Fruit fly (Drosophila melanogaster): ENCODE data around the gene CG31808.
A peak's percentile ranks its signal among the peaks of the same experiment; 100 is the strongest.

The CG31808 gene

dm6 chr2L:16754074-16754473 lies 38.1 kb upstream of the CG31808 start, which contains the start of gene yellow-b:
Gene yellow-b, plus strand, starts transcription at chr2L:16754336.
- no peak for TF ChIP-seq Hr39 (GFP tag; optimal IDR thresholded peaks at IDR 0.05)
- no peak for TF ChIP-seq pdm3 (GFP tag; optimal IDR thresholded peaks at IDR 0.05)
- no peak for TF ChIP-seq CG11294 (GFP tag; IDR thresholded peaks at IDR 0.05)
- TF ChIP-seq CG6163 (GFP tag; IDR thresholded peaks at IDR 0.05) = no peak
- peak; percentile 28; the same call in 1 of the 2 replicates for TF ChIP-seq CG15336 (GFP tag; IDR thresholded peaks at IDR 0.05)
- no peak for TF ChIP-seq CG32006 (GFP tag; optimal IDR thresholded peaks at IDR 0.05)

dm6 chr2L:16752340-16752739 lies 36.3 kb upstream of the CG31808 start:
- TF ChIP-seq CG8632 (GFP tag; optimal IDR thresholded peaks at IDR 0.05) (no peak), CG34406 (GFP tag; optimal IDR thresholded peaks at IDR 0.05) (no peak), CG6808 (GFP tag; optimal IDR thresholded peaks at IDR 0.05) (no peak), Hr38 (GFP tag; optimal IDR thresholded peaks at IDR 0.05) (no peak)

dm6 chr2L:16747145-16747544 lies 31.1 kb upstream of the CG31808 start:
- no peak for TF ChIP-seq CG6163 (GFP tag; IDR thresholded peaks at IDR 0.05)
- no peak for TF ChIP-seq Blimp-1 (GFP tag; optimal IDR thresholded peaks at IDR 0.05)
- TF ChIP-seq Eip75B (GFP tag; optimal IDR thresholded peaks at IDR 0.05) = no peak
- TF ChIP-seq Gug (GFP tag; IDR thresholded peaks at IDR 0.05) = no peak
- no peak for TF ChIP-seq fd59A (GFP tag; optimal IDR thresholded peaks at IDR 0.05)

dm6 chr2L:16743055-16743805 lies 27.2 kb upstream of the CG31808 start, which contains the start of the genes LSm7 and BuGZ:
Gene LSm7, minus strand, starts transcription at chr2L:16743100.
Gene BuGZ, plus strand, starts transcription at chr2L:16743405.
- TF ChIP-seq Sox102F (GFP tag; optimal IDR thresholded peaks at IDR 0.05) (no peak), esn (GFP tag; optimal IDR thresholded peaks at IDR 0.05) (peak; percentile 7), CG31627 (GFP tag; optimal IDR thresholded peaks at IDR 0.05) (peak; percentile 30), CG11902 (GFP tag; optimal IDR thresholded peaks at IDR 0.05) (no peak), CG10631 (GFP tag; optimal IDR thresholded peaks at IDR 0.05) (no peak), Ets96B (tag; optimal IDR thresholded peaks at IDR 0.05) (no peak), CG8319 (GFP tag; optimal IDR thresholded peaks at IDR 0.05) (no peak), CG8119 (GFP tag; IDR thresholded peaks at IDR 0.05) (no peak), fkh (GFP tag; optimal IDR thresholded peaks at IDR 0.05) (no peak), spab (GFP tag; optimal IDR thresholded peaks at IDR 0.05) (no peak), lz (GFP tag; optimal IDR thresholded peaks at IDR 0.05) (peak; percentile 35), CG11762 (GFP tag; optimal IDR thresholded peaks at IDR 0.05; ENCODE audit: insufficient read depth) (no peak), fd85E (GFP tag; optimal IDR thresholded peaks at IDR 0.05) (no peak), Sox14 (GFP tag; optimal IDR thresholded peaks at IDR 0.05) (no peak), topi (GFP tag; optimal IDR thresholded peaks at IDR 0.05) (no peak)

- TF ChIP-seq CG9139 (GFP tag; optimal IDR thresholded peaks at IDR 0.05) (no peak), Gug (GFP tag; IDR thresholded peaks at IDR 0.05) (no peak)
Observed at dm6 chr2L:16738206-16738900, 22.4 kb upstream of the CG31808 start, which contains the start of the genes glu and ChLD3. Gene glu, minus strand, starts transcription at chr2L:16738388. Gene ChLD3, plus strand, starts transcription at chr2L:16738850.
